Worm (Caenorhabditis elegans): ENCODE results near the gene ttr-41.

DNA sequence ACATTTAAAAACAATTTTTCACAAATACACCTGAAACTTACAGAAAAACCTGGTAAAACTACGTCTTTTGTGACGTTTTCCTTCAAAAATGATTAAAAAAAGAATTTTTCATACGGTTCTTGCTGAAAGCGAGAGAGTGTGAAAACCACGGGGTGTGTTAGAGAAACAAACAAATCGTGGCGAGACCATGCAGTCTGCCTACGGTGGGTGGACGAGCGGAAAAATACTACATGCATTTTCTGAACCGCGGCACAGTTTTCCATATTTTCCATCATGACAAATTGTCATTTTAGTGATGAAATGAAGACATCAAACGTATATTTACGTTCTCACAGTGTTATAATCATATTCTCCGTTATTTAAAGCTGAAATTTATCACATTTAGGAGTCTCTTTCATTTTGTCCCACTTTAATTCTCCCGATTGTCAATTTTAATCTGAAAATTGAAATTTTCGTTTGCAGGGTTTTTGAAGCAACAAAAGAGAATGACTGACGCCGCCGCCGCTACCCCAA, 21.3 kb downstream of the ttr-41 start, which contains the start of the genes F10G7.9 and tsn-1:
- TF ChIP-seq ztf-11 (tag; optimal IDR thresholded peaks at IDR 0.05) = no peak
- TF ChIP-seq egl-27 (tag; optimal IDR thresholded peaks at IDR 0.05) = no peak
- no peak for TF ChIP-seq unc-98 (GFP tag; IDR thresholded peaks at IDR 0.05)
- TF ChIP-seq zag-1 (tag; optimal IDR thresholded peaks at IDR 0.05) = no peak
- no peak for TF ChIP-seq nhr-28 (tag; optimal IDR thresholded peaks at IDR 0.05)
- peak; percentile 57 to 76 (median 72) for TF ChIP-seq dpl-1 (GFP tag; optimal IDR thresholded peaks at IDR 0.05)
- TF ChIP-seq hlh-17 (GFP tag; optimal IDR thresholded peaks at IDR 0.05; ENCODE audit: borderline replicate concordance) = no peak
- no peak for TF ChIP-seq ceh-88 (GFP tag; IDR thresholded peaks at IDR 0.05)
- no peak for TF ChIP-seq ama-1 (optimal IDR thresholded peaks at IDR 0.05)
- no peak for TF ChIP-seq nhr-12 (tag; optimal IDR thresholded peaks at IDR 0.05)
- TF ChIP-seq nhr-19 (GFP tag; conservative IDR thresholded peaks at IDR 0.05) = peak; percentile 44; the same call in 1 of the 2 replicates
- TF ChIP-seq ceh-82 (tag; optimal IDR thresholded peaks at IDR 0.05) = peak; percentile 21 to 62 (median 38)
- TF ChIP-seq snpc-4 (tag; optimal IDR thresholded peaks at IDR 0.05) = no peak
- no peak for TF ChIP-seq unc-62 (GFP tag; optimal IDR thresholded peaks at IDR 0.05)

All from whole organism, L1 larva.